Fruit fly (Drosophila melanogaster): ENCODE results near the gene lectin-37Da.
A peak's percentile ranks its signal among the peaks of the same experiment; 100 is the strongest.

The lectin-37Da gene

DNA sequence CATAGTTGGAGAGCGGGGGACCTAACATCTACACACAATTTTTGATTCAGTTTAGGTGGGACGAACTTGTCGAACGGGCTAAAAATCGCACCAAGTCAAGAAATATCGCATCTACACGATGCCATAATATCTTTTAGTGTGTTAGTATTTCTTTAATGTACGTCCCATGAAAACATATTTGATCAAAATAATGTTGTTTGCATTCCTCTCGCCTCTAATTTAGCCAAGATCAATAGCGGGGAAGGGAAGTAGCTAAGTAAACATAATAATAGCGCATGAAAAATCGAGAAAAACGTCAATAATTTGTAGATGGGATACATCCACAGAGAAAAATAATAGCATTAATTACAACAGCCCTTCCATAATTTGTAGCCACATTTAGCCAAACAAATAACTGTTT is 6.2 kb upstream of the lectin-37Da start:
- TF ChIP-seq fkh (GFP tag; optimal IDR thresholded peaks at IDR 0.05) (peak; percentile 72), CG3032 (tag; optimal IDR thresholded peaks at IDR 0.05) (no peak)

DNA sequence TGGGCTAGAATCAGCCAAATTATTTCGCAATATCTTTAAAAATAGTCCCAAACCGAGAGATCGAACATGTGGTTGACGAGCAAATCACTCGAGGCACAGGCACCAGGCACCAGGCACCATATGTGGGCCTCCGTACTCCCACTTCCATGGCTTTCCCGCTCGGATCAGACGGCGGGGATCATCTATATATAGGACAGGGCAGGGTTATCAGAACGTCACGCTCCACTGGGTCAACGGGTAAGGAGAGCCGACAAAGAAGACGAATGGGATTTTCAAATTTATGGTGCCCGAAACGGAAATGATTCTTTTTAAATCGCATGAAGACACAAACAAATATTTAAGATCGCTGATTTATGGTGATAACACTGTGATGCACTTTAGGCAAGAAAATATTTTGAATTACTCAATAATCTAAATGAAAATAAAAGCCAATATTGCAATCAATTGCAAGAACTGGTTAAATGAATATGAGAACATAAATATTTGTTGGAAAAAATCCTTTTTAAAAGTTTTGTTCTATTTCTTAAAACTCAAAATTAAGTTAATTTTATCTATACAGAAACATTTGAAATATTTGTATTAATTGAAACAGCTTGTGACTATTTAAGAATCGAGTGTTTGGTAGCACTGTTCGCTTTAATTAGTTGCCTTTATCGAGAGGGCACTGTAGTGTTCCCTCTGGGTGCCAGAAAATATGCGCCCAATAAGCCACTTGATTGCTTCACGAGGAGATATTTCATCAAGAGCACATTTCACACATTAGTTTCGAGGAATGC is 4.8 kb upstream of the lectin-37Da start:
- TF ChIP-seq Eip78C (GFP tag) (peak; percentile 8), svp (GFP tag) (peak; percentile 96), Met (GFP tag; optimal IDR thresholded peaks at IDR 0.05) (no peak)

DNA sequence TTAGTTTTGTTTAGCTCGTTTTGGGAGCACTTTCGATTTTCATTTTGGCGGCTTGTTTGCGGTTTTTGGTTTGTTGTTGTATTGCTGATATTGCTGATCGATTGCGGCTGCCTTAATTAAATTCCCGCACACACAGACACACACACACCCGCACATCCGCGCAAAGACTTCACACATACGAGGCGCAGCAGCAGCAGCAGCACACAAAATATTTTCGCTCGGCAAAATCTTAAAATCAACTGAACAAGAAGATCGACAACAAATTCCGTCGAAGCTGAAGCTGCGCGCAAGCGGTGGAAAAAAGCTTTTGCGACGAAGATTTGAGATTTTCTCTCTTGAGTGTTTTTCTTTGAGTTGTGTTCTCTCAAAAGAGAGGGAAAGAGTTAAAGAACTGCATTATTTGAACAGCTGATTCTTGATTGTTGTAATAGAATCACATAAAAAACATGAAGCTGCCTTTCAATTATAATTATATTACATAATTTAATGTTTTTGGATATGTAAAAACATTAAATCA is 3.8 kb upstream of the lectin-37Da start:
- no peak for TF ChIP-seq Eip75B (GFP tag; optimal IDR thresholded peaks at IDR 0.05)
- TF ChIP-seq Smox (GFP tag; optimal IDR thresholded peaks at IDR 0.05), result no peak
- TF ChIP-seq Blimp-1 (GFP tag; optimal IDR thresholded peaks at IDR 0.05), result peak; percentile 32
- no peak for TF ChIP-seq esn (GFP tag; optimal IDR thresholded peaks at IDR 0.05)
- TF ChIP-seq Sox102F (GFP tag; optimal IDR thresholded peaks at IDR 0.05), result no peak
- TF ChIP-seq dsx (GFP tag; optimal IDR thresholded peaks at IDR 0.05; ENCODE audit: poor library complexity, severe bottlenecking), result peak; percentile 36
- TF ChIP-seq ss (GFP tag; optimal IDR thresholded peaks at IDR 0.05), result peak in 1 of 2 experiments; percentile 11
- TF ChIP-seq Eip78C (GFP tag), result no peak
- TF ChIP-seq Ets21C (GFP tag; optimal IDR thresholded peaks at IDR 0.05), result no peak
- TF ChIP-seq fd59A (GFP tag; optimal IDR thresholded peaks at IDR 0.05), result no peak
- TF ChIP-seq svp (GFP tag), result peak; percentile 33
- TF ChIP-seq CG6276 (GFP tag; optimal IDR thresholded peaks at IDR 0.05), result no peak
- TF ChIP-seq net (GFP tag; optimal IDR thresholded peaks at IDR 0.05), result no peak

DNA sequence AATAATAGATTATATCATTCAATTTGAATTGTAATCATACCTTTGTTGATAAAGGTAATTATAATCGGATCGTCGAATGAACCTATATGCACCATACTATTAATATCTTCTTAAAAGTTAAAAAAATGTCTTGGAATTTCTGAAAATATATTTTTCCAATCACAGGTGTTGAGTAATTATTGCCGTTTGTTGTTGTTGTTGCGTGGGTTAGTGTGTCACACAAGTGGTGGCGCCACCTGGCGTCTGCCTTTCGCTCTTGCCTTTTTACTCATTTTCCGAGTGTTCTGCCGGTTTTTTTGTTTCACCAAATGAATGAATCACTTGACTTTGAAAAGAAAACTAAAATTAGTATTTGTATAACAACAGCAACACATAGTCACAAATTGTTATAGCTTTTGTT is 3.0 kb upstream of the lectin-37Da start:
- TF ChIP-seq CG4318 (GFP tag; optimal IDR thresholded peaks at IDR 0.05), result no peak
- TF ChIP-seq Gug (GFP tag; IDR thresholded peaks at IDR 0.05), result no peak
- TF ChIP-seq ss (GFP tag; optimal IDR thresholded peaks at IDR 0.05), result no peak
- no peak for TF ChIP-seq salr (GFP tag; optimal IDR thresholded peaks at IDR 0.05)
- TF ChIP-seq CG11902 (GFP tag; optimal IDR thresholded peaks at IDR 0.05), result no peak
- no peak for TF ChIP-seq esn (GFP tag; optimal IDR thresholded peaks at IDR 0.05)
- no peak for TF ChIP-seq CG7368 (GFP tag; optimal IDR thresholded peaks at IDR 0.05)
- no peak for TF ChIP-seq CG8119 (GFP tag; IDR thresholded peaks at IDR 0.05)
- TF ChIP-seq CG8632 (GFP tag; optimal IDR thresholded peaks at IDR 0.05), result no peak
- no peak for TF ChIP-seq Eip75B (GFP tag; optimal IDR thresholded peaks at IDR 0.05)
- TF ChIP-seq CG8319 (GFP tag; optimal IDR thresholded peaks at IDR 0.05), result no peak
- TF ChIP-seq fkh (GFP tag; optimal IDR thresholded peaks at IDR 0.05), result no peak
- TF ChIP-seq Sox14 (GFP tag; optimal IDR thresholded peaks at IDR 0.05), result no peak
- TF ChIP-seq svp (GFP tag), result no peak
- no peak for TF ChIP-seq CG10669 (GFP tag; optimal IDR thresholded peaks at IDR 0.05)
- TF ChIP-seq CG1621 (tag; optimal IDR thresholded peaks at IDR 0.05), result no peak
- TF ChIP-seq CG3032 (tag; optimal IDR thresholded peaks at IDR 0.05), result no peak

DNA sequence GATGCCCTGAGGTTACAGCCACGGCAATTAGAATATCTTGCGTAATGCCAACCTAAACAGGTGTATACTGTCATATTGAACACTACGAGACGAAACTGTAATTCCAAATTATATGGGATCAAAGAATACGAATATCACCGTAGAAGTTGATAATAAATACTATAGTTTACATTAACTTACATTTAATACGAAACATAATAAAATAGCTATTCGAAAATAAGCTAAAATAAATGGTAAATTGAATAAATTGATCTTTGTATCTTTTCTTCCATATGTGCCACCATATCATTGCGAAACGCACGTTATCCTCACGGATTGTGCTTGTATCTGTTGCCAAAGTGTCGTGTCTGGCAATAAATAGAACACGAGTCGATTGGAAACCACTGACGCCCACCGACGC is 2.3 kb upstream of the lectin-37Da start:
- TF ChIP-seq net (GFP tag; optimal IDR thresholded peaks at IDR 0.05), result no peak
- 0 out of 2 replicates have a peak, but pooled peaks have one; percentile 31 for TF ChIP-seq CG15336 (GFP tag; IDR thresholded peaks at IDR 0.05)
- no peak for TF ChIP-seq eg (GFP tag; IDR thresholded peaks at IDR 0.05)
- TF ChIP-seq Eip78C (GFP tag), result peak; percentile 17

Measured in whole organism, prepupa.